Fruit fly (Drosophila melanogaster): Measurements from ENCODE around the gene CG10195.

dm6 chr2L:19457890-19458580, 26.5 kb downstream of the CG10195 start:
- TF ChIP-seq h (optimal IDR thresholded peaks at IDR 0.05) (no peak), Sin3A (optimal IDR thresholded peaks at IDR 0.05) (no peak), ttk (optimal IDR thresholded peaks at IDR 0.05) (no peak), Myc (optimal IDR thresholded peaks at IDR 0.05) (no peak), psq (optimal IDR thresholded peaks at IDR 0.05) (no peak)

Data from Kc167 (cell line).